Fruit fly (Drosophila melanogaster): Measurements from ENCODE around the gene CG16790.
A peak's percentile ranks its signal among the peaks of the same experiment; 100 is the strongest.

CG16790 gene

dm6 chr3R:9605084-9605483, 35.1 kb upstream of the CG16790 start:
- TF ChIP-seq CG4496 (GFP tag; IDR thresholded peaks at IDR 0.05) (peak; percentile 71), gl (tag; optimal IDR thresholded peaks at IDR 0.05) (peak; percentile 54), CG32121 (GFP tag; IDR thresholded peaks at IDR 0.05) (no peak), CG14655 (GFP tag; optimal IDR thresholded peaks at IDR 0.05) (peak; percentile 84), CG12605 (GFP tag; IDR thresholded peaks at IDR 0.05) (peak; percentile 28; the same call in 1 of the 2 replicates), CG17806 (tag; optimal IDR thresholded peaks at IDR 0.05) (peak; percentile 77), CG34367 (tag; optimal IDR thresholded peaks at IDR 0.05) (peak; percentile 68), Pif1A (GFP tag; optimal IDR thresholded peaks at IDR 0.05) (peak; percentile 58), CG8159 (tag; optimal IDR thresholded peaks at IDR 0.05) (peak; percentile 74), Ets98B (GFP tag; IDR thresholded peaks at IDR 0.05) (no peak), Snoo (tag; optimal IDR thresholded peaks at IDR 0.05) (no peak), rn (GFP tag; IDR thresholded peaks at IDR 0.05) (peak; percentile 34; the same call in 1 of the 2 replicates), CG15710 (tag; optimal IDR thresholded peaks at IDR 0.05) (peak; percentile 73), D1 (tag; optimal IDR thresholded peaks at IDR 0.05) (peak; percentile 60), CG13204 (GFP tag; optimal IDR thresholded peaks at IDR 0.05) (peak; percentile 33), CG8301 (tag; optimal IDR thresholded peaks at IDR 0.05) (peak; percentile 73), CG9948 (tag; optimal IDR thresholded peaks at IDR 0.05) (peak; percentile 76), EcR (GFP tag; optimal IDR thresholded peaks at IDR 0.05) (no peak), Pif1B (GFP tag; optimal IDR thresholded peaks at IDR 0.05) (peak; percentile 61), fd96Ca (GFP tag; IDR thresholded peaks at IDR 0.05) (peak; percentile 45; the same call in 1 of the 3 replicates), CG10348 (GFP tag; IDR thresholded peaks at IDR 0.05) (no peak)

DNA sequence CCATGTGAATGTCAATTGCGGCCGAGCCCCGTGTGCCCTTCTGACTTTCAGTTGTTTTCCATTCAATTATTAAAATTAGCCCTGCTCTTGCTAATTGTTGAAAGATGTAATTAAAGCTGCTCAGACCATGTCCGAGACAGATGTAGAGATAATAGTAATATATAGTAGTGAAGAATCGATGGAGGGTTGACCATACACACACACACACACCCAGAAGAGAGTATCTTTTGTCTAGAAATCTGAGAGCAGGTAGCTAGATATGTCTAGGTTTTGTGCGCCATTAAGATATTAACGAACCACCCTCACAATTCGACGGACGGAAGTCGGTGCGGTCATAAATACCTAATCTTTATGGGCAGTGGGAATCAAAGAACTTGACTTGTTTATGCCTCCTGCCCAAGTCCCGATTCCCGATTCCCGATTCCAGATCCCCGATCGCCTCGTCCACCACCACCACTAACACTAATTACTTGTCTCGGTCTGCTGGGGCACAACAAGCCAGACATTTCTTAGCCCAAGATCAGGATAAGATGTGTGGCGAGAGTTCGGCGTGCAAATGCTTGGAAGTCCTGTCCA, 34.5 kb upstream of the CG16790 start:
- TF ChIP-seq CG12605 (GFP tag; IDR thresholded peaks at IDR 0.05) (no peak), CG13204 (GFP tag; optimal IDR thresholded peaks at IDR 0.05) (no peak), Snoo (tag; optimal IDR thresholded peaks at IDR 0.05) (no peak), rn (GFP tag; IDR thresholded peaks at IDR 0.05) (no peak), CG32121 (GFP tag; IDR thresholded peaks at IDR 0.05) (no peak), CG9948 (tag; optimal IDR thresholded peaks at IDR 0.05) (no peak), EcR (GFP tag; optimal IDR thresholded peaks at IDR 0.05) (no peak), D1 (tag; optimal IDR thresholded peaks at IDR 0.05) (no peak), CG34367 (tag; optimal IDR thresholded peaks at IDR 0.05) (no peak), CG15710 (tag; optimal IDR thresholded peaks at IDR 0.05) (no peak), Pif1A (GFP tag; optimal IDR thresholded peaks at IDR 0.05) (no peak)

dm6 chr3R:9603022-9603942, 33.3 kb upstream of the CG16790 start:
- TF ChIP-seq EcR (GFP tag; optimal IDR thresholded peaks at IDR 0.05) (peak; percentile 12), Pif1A (GFP tag; optimal IDR thresholded peaks at IDR 0.05) (no peak), CG17806 (tag; optimal IDR thresholded peaks at IDR 0.05) (no peak), gl (tag; optimal IDR thresholded peaks at IDR 0.05) (peak; percentile 2), Ets98B (GFP tag; IDR thresholded peaks at IDR 0.05) (no peak)

DNA sequence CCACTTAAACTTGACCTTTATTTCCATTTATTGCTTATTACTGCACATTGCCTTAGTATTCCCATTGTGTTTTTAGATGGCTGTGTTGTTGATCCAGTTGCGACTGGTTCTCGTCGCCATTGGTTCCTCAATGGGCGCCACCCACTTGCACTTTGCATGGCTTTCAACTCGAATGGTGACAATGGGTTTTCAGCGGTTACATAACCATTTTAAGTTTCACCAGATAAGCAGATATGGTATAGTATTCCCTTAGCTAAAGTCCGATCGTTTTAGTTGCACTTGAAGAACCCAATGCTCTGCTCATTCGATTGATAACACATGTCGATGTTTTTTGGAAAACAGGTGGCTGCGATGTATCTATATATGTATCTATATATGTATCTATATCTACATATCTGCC, 31.9 kb upstream of the CG16790 start:
- TF ChIP-seq CG8301 (tag; optimal IDR thresholded peaks at IDR 0.05) (no peak), CG15710 (tag; optimal IDR thresholded peaks at IDR 0.05) (peak; percentile 7), Ets98B (GFP tag; IDR thresholded peaks at IDR 0.05) (no peak), Snoo (tag; optimal IDR thresholded peaks at IDR 0.05) (no peak)

DNA sequence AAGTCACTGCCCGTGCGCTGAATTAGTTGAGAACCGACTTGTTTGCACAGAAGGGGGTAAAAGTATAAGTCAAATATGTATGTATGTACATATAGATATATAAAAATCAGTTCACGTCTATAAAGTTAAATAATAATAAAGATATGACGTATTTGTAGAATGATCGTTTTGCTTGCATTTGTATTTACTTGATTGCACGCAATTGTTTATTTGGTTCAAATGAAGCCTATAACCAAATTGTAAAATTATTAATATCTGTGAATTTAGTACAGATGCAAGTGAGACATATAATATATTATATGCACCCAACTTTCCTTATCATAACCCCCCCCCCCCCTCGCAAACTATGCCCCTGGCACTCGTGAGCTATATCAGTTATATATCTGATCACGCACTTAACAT, 30.5 kb upstream of the CG16790 start:
- peak; percentile 25 for TF ChIP-seq CG14655 (GFP tag; optimal IDR thresholded peaks at IDR 0.05)
- TF ChIP-seq CG9948 (tag; optimal IDR thresholded peaks at IDR 0.05), result peak; percentile 6
- TF ChIP-seq CG8301 (tag; optimal IDR thresholded peaks at IDR 0.05), result peak; percentile 27
- TF ChIP-seq EcR (GFP tag; optimal IDR thresholded peaks at IDR 0.05), result no peak
- no peak for TF ChIP-seq fd96Ca (GFP tag; IDR thresholded peaks at IDR 0.05)
- no peak for TF ChIP-seq D1 (tag; optimal IDR thresholded peaks at IDR 0.05)
- peak; percentile 61 for TF ChIP-seq CG8159 (tag; optimal IDR thresholded peaks at IDR 0.05)
- TF ChIP-seq Ets98B (GFP tag; IDR thresholded peaks at IDR 0.05), result peak; percentile 40
- TF ChIP-seq gl (tag; optimal IDR thresholded peaks at IDR 0.05), result peak; percentile 22
- peak; percentile 40 for TF ChIP-seq CG15710 (tag; optimal IDR thresholded peaks at IDR 0.05)
- TF ChIP-seq CG17806 (tag; optimal IDR thresholded peaks at IDR 0.05), result peak; percentile 45
- TF ChIP-seq CG4496 (GFP tag; IDR thresholded peaks at IDR 0.05), result peak; percentile 51; the same call in 2 of the 3 replicates
- TF ChIP-seq CG12605 (GFP tag; IDR thresholded peaks at IDR 0.05), result no peak
- no peak for TF ChIP-seq CG13204 (GFP tag; optimal IDR thresholded peaks at IDR 0.05)
- TF ChIP-seq Pif1A (GFP tag; optimal IDR thresholded peaks at IDR 0.05), result peak; percentile 45
- TF ChIP-seq Pif1B (GFP tag; optimal IDR thresholded peaks at IDR 0.05), result peak; percentile 31
- TF ChIP-seq Snoo (tag; optimal IDR thresholded peaks at IDR 0.05), result no peak
- no peak for TF ChIP-seq CG10348 (GFP tag; IDR thresholded peaks at IDR 0.05)
- TF ChIP-seq CG32121 (GFP tag; IDR thresholded peaks at IDR 0.05), result no peak

dm6 chr3R:9598099-9598498, 28.1 kb upstream of the CG16790 start:
- peak; percentile 27 for TF ChIP-seq Snoo (tag; optimal IDR thresholded peaks at IDR 0.05)
- peak; percentile 6 for TF ChIP-seq CG13204 (GFP tag; optimal IDR thresholded peaks at IDR 0.05)
- peak; percentile 77 for TF ChIP-seq Pif1B (GFP tag; optimal IDR thresholded peaks at IDR 0.05)
- TF ChIP-seq EcR (GFP tag; optimal IDR thresholded peaks at IDR 0.05), result no peak
- TF ChIP-seq Pif1A (GFP tag; optimal IDR thresholded peaks at IDR 0.05), result peak; percentile 85
- peak; percentile 48; the same call in 1 of the 2 replicates for TF ChIP-seq CG10348 (GFP tag; IDR thresholded peaks at IDR 0.05)
- peak; percentile 94 for TF ChIP-seq CG8301 (tag; optimal IDR thresholded peaks at IDR 0.05)
- TF ChIP-seq CG17806 (tag; optimal IDR thresholded peaks at IDR 0.05), result peak; percentile 75
- TF ChIP-seq CG4496 (GFP tag; IDR thresholded peaks at IDR 0.05), result peak; percentile 82
- TF ChIP-seq CG12605 (GFP tag; IDR thresholded peaks at IDR 0.05), result peak; percentile 73
- TF ChIP-seq rn (GFP tag; IDR thresholded peaks at IDR 0.05), result peak; percentile 38; the same call in 1 of the 2 replicates
- TF ChIP-seq D1 (tag; optimal IDR thresholded peaks at IDR 0.05), result peak; percentile 20
- TF ChIP-seq fd96Ca (GFP tag; IDR thresholded peaks at IDR 0.05), result peak; percentile 87
- peak; percentile 75 for TF ChIP-seq CG9948 (tag; optimal IDR thresholded peaks at IDR 0.05)
- peak; percentile 67 for TF ChIP-seq CG8159 (tag; optimal IDR thresholded peaks at IDR 0.05)
- peak; percentile 76 for TF ChIP-seq CG32121 (GFP tag; IDR thresholded peaks at IDR 0.05)
- TF ChIP-seq CG15710 (tag; optimal IDR thresholded peaks at IDR 0.05), result peak; percentile 58
- peak; percentile 6 for TF ChIP-seq gl (tag; optimal IDR thresholded peaks at IDR 0.05)
- peak; percentile 68 for TF ChIP-seq Ets98B (GFP tag; IDR thresholded peaks at IDR 0.05)
- TF ChIP-seq CG34367 (tag; optimal IDR thresholded peaks at IDR 0.05), result peak; percentile 47
- TF ChIP-seq CG14655 (GFP tag; optimal IDR thresholded peaks at IDR 0.05), result peak; percentile 92

Measured in whole organism, pupa.